Worm (Caenorhabditis elegans): ENCODE data around the gene C31H2.14.
A peak's percentile ranks its signal among the peaks of the same experiment; 100 is the strongest.

ce11 chrX:5106187-5106694 lies 41.8 kb upstream of the C31H2.14 start:
- TF ChIP-seq sdz-12 (GFP tag; optimal IDR thresholded peaks at IDR 0.05) (no peak), pha-4 (GFP tag; IDR thresholded peaks at IDR 0.05) (peak; percentile 9; the same call in 1 of the 2 replicates), pha-4 (tag; optimal IDR thresholded peaks at IDR 0.05) (no peak), nhr-77 (tag; optimal IDR thresholded peaks at IDR 0.05) (no peak), nhr-11 (tag; optimal IDR thresholded peaks at IDR 0.05) (no peak), unc-62 (GFP tag; optimal IDR thresholded peaks at IDR 0.05 in 1 of 2) (no peak), unc-62 (tag; optimal IDR thresholded peaks at IDR 0.05) (no peak), aly-2 (tag; optimal IDR thresholded peaks at IDR 0.05) (no peak), dve-1 (tag; optimal IDR thresholded peaks at IDR 0.05; ENCODE audit: insufficient read depth) (peak; percentile 30), nhr-42 (GFP tag; IDR thresholded peaks at IDR 0.05) (no peak), skn-1 (tag; optimal IDR thresholded peaks at IDR 0.05) (no peak), hlh-30 (tag; optimal IDR thresholded peaks at IDR 0.05; ENCODE audit: insufficient read depth) (no peak), php-3 (GFP tag; IDR thresholded peaks at IDR 0.05) (no peak)
